Fruit fly (Drosophila melanogaster): Measurements from ENCODE around the gene CG1074.

DNA sequence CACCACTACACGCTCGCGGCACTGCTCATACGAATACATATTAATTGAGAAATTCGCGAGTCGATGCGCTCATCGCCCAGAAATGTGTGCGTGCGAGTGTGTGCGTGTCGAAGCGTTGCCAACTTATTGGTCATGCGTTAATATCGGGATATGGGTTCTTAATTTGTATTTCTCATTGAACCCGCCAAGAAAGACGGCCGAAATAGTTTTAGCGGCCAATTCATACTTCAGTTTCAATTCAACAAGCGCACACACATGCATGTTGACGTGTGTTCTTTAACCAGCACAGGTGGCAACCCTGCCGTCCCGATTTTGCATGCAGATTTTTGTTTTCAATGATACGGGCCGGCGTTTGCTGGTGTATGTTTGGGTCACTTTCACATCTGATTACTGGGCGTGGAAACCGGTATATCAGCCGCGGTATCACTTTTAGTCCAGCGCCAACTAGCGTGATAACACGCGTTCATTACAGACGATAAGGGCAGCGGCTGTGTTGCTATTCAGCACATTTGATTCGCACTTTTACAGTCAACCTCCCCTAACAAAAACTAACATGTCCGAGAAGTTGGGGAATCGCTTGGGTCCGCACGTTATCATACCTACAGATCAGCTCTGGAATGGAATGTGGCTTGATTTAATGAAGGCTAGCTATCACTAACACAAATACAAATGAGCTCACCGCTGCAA, 29.9 kb upstream of the CG1074 start:
- no peak for TF ChIP-seq cnc (optimal IDR thresholded peaks at IDR 0.05)
- TF ChIP-seq ovo (GFP tag; optimal IDR thresholded peaks at IDR 0.05): no peak
- no peak for TF ChIP-seq CG7045 (GFP tag; optimal IDR thresholded peaks at IDR 0.05)
- no peak for TF ChIP-seq Clk (GFP tag; optimal IDR thresholded peaks at IDR 0.05)
- no peak for TF ChIP-seq pad (GFP tag; optimal IDR thresholded peaks at IDR 0.05)
- TF ChIP-seq CG7101 (tag; optimal IDR thresholded peaks at IDR 0.05): no peak
- TF ChIP-seq CG1620 (GFP tag; optimal IDR thresholded peaks at IDR 0.05): no peak
- TF ChIP-seq bab1 (GFP tag; optimal IDR thresholded peaks at IDR 0.05): peak; percentile 22
